Worm (Caenorhabditis elegans) whole organism, L3 larva: ENCODE data around the gene riok-3.
A peak's percentile ranks its signal among the peaks of the same experiment; 100 is the strongest.

Experiments used
- R02D3.7 ChIP-seq: fragments of 150-350 bp; optimal IDR thresholded peaks from 2 replicates; lab custom pipeline; 2014; ENCODE audit warnings: missing biosample characterization, missing genetic modification characterization
- ZK546.5 ChIP-seq: sonication (generic microtip); optimal IDR thresholded peaks from 2 replicates; lab custom pipeline; 2017; ENCODE audit warnings: missing biosample characterization, missing genetic modification characterization
- aly-2 ChIP-seq: fragments of 150-350 bp; optimal IDR thresholded peaks from 2 replicates; lab custom pipeline; 2014; ENCODE audit warnings: missing biosample characterization, missing genetic modification characterization
- ama-1 ChIP-seq: fragments of 150-350 bp; optimal IDR thresholded peaks from 2 replicates; lab custom pipeline; 2018
- ceh-28 ChIP-seq: fragments of 150-350 bp; optimal IDR thresholded peaks from 2 replicates; lab custom pipeline; 2014; ENCODE audit warnings: missing biosample characterization, missing genetic modification reagents, missing genetic modification characterization
- ceh-82 ChIP-seq: fragments of 150-350 bp; optimal IDR thresholded peaks from 2 replicates; lab custom pipeline; 2014; ENCODE audit warnings: missing biosample characterization, missing genetic modification characterization
- ceh-9 ChIP-seq: sonication (generic microtip); optimal IDR thresholded peaks from 2 replicates; lab custom pipeline; 2018; ENCODE audit warnings: missing biosample characterization, missing genetic modification characterization
- daf-12 ChIP-seq: fragments of 150-350 bp; optimal IDR thresholded peaks from 2 replicates; lab custom pipeline; 2014; ENCODE audit warnings: missing biosample characterization, missing genetic modification reagents, missing genetic modification characterization
- egl-27 ChIP-seq: sonication (generic microtip); optimal IDR thresholded peaks from 4 replicates; lab custom pipeline; 2017; ENCODE audit warnings: missing biosample characterization, missing genetic modification reagents, missing genetic modification characterization
- egl-5 ChIP-seq: fragments of 150-350 bp; optimal IDR thresholded peaks from 2 replicates; lab custom pipeline; 2017; ENCODE audit warnings: missing biosample characterization, missing genetic modification reagents, missing genetic modification characterization, inconsistent platforms
- elt-1 ChIP-seq: fragments of 150-350 bp; optimal IDR thresholded peaks from 2 replicates; lab custom pipeline; 2014; ENCODE audit warnings: missing biosample characterization, missing genetic modification characterization
- elt-2 ChIP-seq: sonication (generic microtip); optimal IDR thresholded peaks from 2 replicates; lab custom pipeline; 2016; ENCODE audit warnings: missing genetic modification reagents, mild to moderate bottlenecking, missing genetic modification characterization, missing compliant biosample characterization
- eor-1 ChIP-seq, 2 experiments: fragments of 150-350 bp; optimal IDR thresholded peaks; 2 replicates each; lab custom pipeline; 2014 to 2018; ENCODE audit warnings: missing biosample characterization in 2 of 2, missing genetic modification characterization in 2 of 2
- fkh-10 ChIP-seq: sonication (generic microtip); optimal IDR thresholded peaks from 2 replicates; lab custom pipeline; 2017; ENCODE audit warnings: missing biosample characterization, missing genetic modification reagents, missing genetic modification characterization
- fkh-2 ChIP-seq: fragments of 150-350 bp; optimal IDR thresholded peaks from 2 replicates; lab custom pipeline; 2014; ENCODE audit warnings: missing biosample characterization, missing genetic modification reagents, missing genetic modification characterization
- fos-1 ChIP-seq: fragments of 150-350 bp; optimal IDR thresholded peaks from 2 replicates; lab custom pipeline; 2014; ENCODE audit warnings: missing biosample characterization, missing genetic modification characterization
- hmg-11 ChIP-seq: sonication (generic microtip); optimal IDR thresholded peaks from 2 replicates; lab custom pipeline; 2016; ENCODE audit warnings: missing genetic modification characterization, missing compliant biosample characterization
- jun-1 ChIP-seq: fragments of 150-350 bp; optimal IDR thresholded peaks from 2 replicates; lab custom pipeline; 2014; ENCODE audit warnings: missing biosample characterization, missing genetic modification reagents, missing genetic modification characterization
- lin-15B ChIP-seq: fragments of 150-350 bp; optimal IDR thresholded peaks from 2 replicates; lab custom pipeline; 2014; ENCODE audit warnings: missing biosample characterization, missing genetic modification characterization
- lin-39 ChIP-seq: fragments of 150-350 bp; optimal IDR thresholded peaks from 2 replicates; lab custom pipeline; 2018; ENCODE audit warnings: missing biosample characterization, missing genetic modification reagents, missing genetic modification characterization
- lsy-12 ChIP-seq: sonication (generic microtip); optimal IDR thresholded peaks from 2 replicates; lab custom pipeline; 2016; ENCODE audit warnings: mild to moderate bottlenecking, missing genetic modification characterization, missing compliant biosample characterization
- mml-1 ChIP-seq: fragments of 150-350 bp; sonication (generic microtip); optimal IDR thresholded peaks from 3 replicates; lab custom pipeline; 2014; ENCODE audit warnings: missing biosample characterization, missing genetic modification characterization
- nfya-1 ChIP-seq: sonication (generic microtip); optimal IDR thresholded peaks from 2 replicates; lab custom pipeline; 2017; ENCODE audit warnings: missing genetic modification characterization, mild to moderate bottlenecking, missing compliant biosample characterization, antibody characterized with exemption, moderate library complexity; ENCODE audit not compliant: insufficient read depth
- nhr-11 ChIP-seq: fragments of 150-350 bp; optimal IDR thresholded peaks from 2 replicates; lab custom pipeline; 2014; ENCODE audit warnings: missing biosample characterization, missing genetic modification characterization
- nhr-12 ChIP-seq: fragments of 150-350 bp; optimal IDR thresholded peaks from 2 replicates; lab custom pipeline; 2014; ENCODE audit warnings: missing biosample characterization, missing genetic modification characterization
- nhr-23 ChIP-seq: fragments of 150-350 bp; optimal IDR thresholded peaks from 2 replicates; lab custom pipeline; 2014; ENCODE audit warnings: missing biosample characterization, missing genetic modification reagents, missing genetic modification characterization
- nhr-237 ChIP-seq: fragments of 150-350 bp; optimal IDR thresholded peaks from 2 replicates; lab custom pipeline; 2014; ENCODE audit warnings: missing biosample characterization, missing genetic modification characterization
- nhr-25 ChIP-seq: sonication (generic microtip); optimal IDR thresholded peaks from 2 replicates; lab custom pipeline; 2017; ENCODE audit warnings: missing biosample characterization, missing genetic modification characterization
- nhr-28 ChIP-seq: fragments of 150-350 bp; optimal IDR thresholded peaks from 2 replicates; lab custom pipeline; 2014; ENCODE audit warnings: missing biosample characterization, missing genetic modification characterization
- nhr-43 ChIP-seq: sonication (generic microtip); optimal IDR thresholded peaks from 2 replicates; lab custom pipeline; 2016; ENCODE audit warnings: mild to moderate bottlenecking, missing genetic modification characterization, missing compliant biosample characterization; ENCODE audit not compliant: poor library complexity, severe bottlenecking
- nhr-77 ChIP-seq: fragments of 150-350 bp; optimal IDR thresholded peaks from 2 replicates; lab custom pipeline; 2014; ENCODE audit warnings: missing biosample characterization, missing genetic modification characterization
- pha-4 ChIP-seq: fragments of 150-350 bp; optimal IDR thresholded peaks from 2 replicates; lab custom pipeline; 2014; ENCODE audit warnings: missing biosample characterization, missing genetic modification reagents, missing genetic modification characterization
- pqm-1 ChIP-seq: fragments of 150-350 bp; optimal IDR thresholded peaks from 2 replicates; lab custom pipeline; 2017; ENCODE audit warnings: missing biosample characterization, missing genetic modification characterization, inconsistent platforms
- sea-2 ChIP-seq: fragments of 150-350 bp; sonication (generic microtip); optimal IDR thresholded peaks from 4 replicates; lab custom pipeline; 2014; ENCODE audit warnings: missing biosample characterization, missing genetic modification reagents, missing genetic modification characterization
- skn-1 ChIP-seq: fragments of 150-350 bp; optimal IDR thresholded peaks from 2 replicates; lab custom pipeline; 2014; ENCODE audit warnings: missing biosample characterization, missing genetic modification characterization
- snpc-4 ChIP-seq: fragments of 150-350 bp; optimal IDR thresholded peaks from 2 replicates; lab custom pipeline; 2014; ENCODE audit warnings: missing biosample characterization, missing genetic modification characterization
- tbx-2 ChIP-seq: sonication (generic microtip); optimal IDR thresholded peaks from 2 replicates; lab custom pipeline; 2016; ENCODE audit warnings: mild to moderate bottlenecking, missing genetic modification characterization, missing compliant biosample characterization
- unc-39 ChIP-seq: sonication (generic microtip); optimal IDR thresholded peaks from 4 replicates; lab custom pipeline; 2017; ENCODE audit warnings: missing biosample characterization, missing genetic modification characterization
- zag-1 ChIP-seq: fragments of 150-350 bp; optimal IDR thresholded peaks from 2 replicates; lab custom pipeline; 2014; ENCODE audit warnings: missing biosample characterization, missing genetic modification characterization
- ztf-11 ChIP-seq: fragments of 150-350 bp; optimal IDR thresholded peaks from 2 replicates; lab custom pipeline; 2014; ENCODE audit warnings: missing biosample characterization, missing genetic modification characterization
- ztf-4 ChIP-seq: fragments of 150-350 bp; optimal IDR thresholded peaks from 2 replicates; lab custom pipeline; 2014; ENCODE audit warnings: missing biosample characterization, missing genetic modification characterization

Gene riok-3

ce11 chrIII:9783133-9783590, 21.6 kb downstream of the riok-3 start (continued):
- TF ChIP-seq nhr-12 (tag; lab: Kevin White, UChicago) (no peak), lsy-12 (peak; percentile 63), ama-1 (lab: Kevin White, UChicago) (no peak), fkh-10 (GFP tag; lab: Kevin White, UChicago) (no peak), nhr-43 (tag; lab: Kevin White, UChicago) (peak; percentile 33), nhr-28 (tag; lab: Kevin White, UChicago) (no peak), elt-2 (tag; lab: Kevin White, UChicago) (peak; percentile 24), jun-1 (tag; lab: Kevin White, UChicago) (peak; percentile 23)
- TF ChIP-seq, all 47 proteins: peak for 10

- TF ChIP-seq nhr-28 (tag; lab: Kevin White, UChicago) (no peak), elt-1 (tag; lab: Kevin White, UChicago) (no peak), nhr-23 (tag; lab: Kevin White, UChicago) (no peak), ama-1 (lab: Kevin White, UChicago) (no peak), ztf-11 (tag; lab: Kevin White, UChicago) (no peak), aly-2 (tag; lab: Kevin White, UChicago) (no peak), fos-1 (tag; lab: Kevin White, UChicago) (no peak), ZK546.5 (tag; lab: Kevin White, UChicago) (no peak), ceh-9 (tag; lab: Kevin White, UChicago) (no peak), nhr-237 (tag; lab: Kevin White, UChicago) (no peak), nfya-1 (no peak), lin-15B (no peak)
Observed at ce11 chrIII:9782483-9783081, 22.2 kb downstream of the riok-3 start, which contains the start of gene R10E11.6. Gene R10E11.6, plus strand, starts transcription at chrIII:9783006.

ce11 chrIII:9782011-9782436, 22.8 kb downstream of the riok-3 start, which contains the start of gene vha-2:
Gene vha-2, plus strand, starts transcription at chrIII:9782164.
- no peak for TF ChIP-seq sea-2 (GFP tag; lab: Kevin White, UChicago)
- no peak for TF ChIP-seq lin-39 (tag; lab: Kevin White, UChicago)
- no peak for TF ChIP-seq egl-27
- peak; percentile 15 for TF ChIP-seq elt-2 (tag; lab: Kevin White, UChicago)
- no peak for TF ChIP-seq aly-2 (tag; lab: Kevin White, UChicago)
- TF ChIP-seq pha-4 (tag; lab: Kevin White, UChicago) = no peak
- no peak for TF ChIP-seq jun-1 (tag; lab: Kevin White, UChicago)
- TF ChIP-seq nhr-43 (tag; lab: Kevin White, UChicago) = peak; percentile 37
- no peak for TF ChIP-seq tbx-2 (tag; lab: Kevin White, UChicago)
- TF ChIP-seq R02D3.7 (tag; lab: Kevin White, UChicago) = no peak
- TF ChIP-seq ama-1 (lab: Kevin White, UChicago) = peak; percentile 75

- TF ChIP-seq nhr-11 (tag; lab: Kevin White, UChicago) (no peak), ceh-82 (tag; lab: Kevin White, UChicago) (no peak), tbx-2 (tag; lab: Kevin White, UChicago) (no peak), mml-1 (tag; lab: Kevin White, UChicago) (no peak), aly-2 (tag; lab: Kevin White, UChicago) (no peak), ceh-9 (tag; lab: Kevin White, UChicago) (no peak), fkh-10 (GFP tag; lab: Kevin White, UChicago) (peak; percentile 16), skn-1 (tag; lab: Kevin White, UChicago) (peak; percentile 75), nhr-25 (tag; lab: Kevin White, UChicago) (peak; percentile 65), egl-5 (peak; percentile 46), nhr-77 (peak; percentile 40), fkh-2 (tag; lab: Kevin White, UChicago) (no peak), pqm-1 (tag; lab: Kevin White, UChicago) (peak; percentile 94), daf-12 (no peak), ama-1 (lab: Kevin White, UChicago) (peak; percentile 74), lsy-12 (peak; percentile 80), nhr-43 (tag; lab: Kevin White, UChicago) (peak; percentile 58), egl-27 (no peak), nhr-12 (tag; lab: Kevin White, UChicago) (no peak), fos-1 (tag; lab: Kevin White, UChicago) (peak; percentile 80), ZK546.5 (tag; lab: Kevin White, UChicago) (peak; percentile 3), elt-2 (tag; lab: Kevin White, UChicago) (peak; percentile 84), unc-39 (tag; lab: Kevin White, UChicago) (no peak), ztf-4 (tag; lab: Kevin White, UChicago) (peak; percentile 52), pha-4 (tag; lab: Kevin White, UChicago) (peak; percentile 92), eor-1 (tag; optimal IDR thresholded peaks at IDR 0.05; lab: Kevin White, UChicago) (no peak), nhr-237 (tag; lab: Kevin White, UChicago) (no peak), snpc-4 (tag; lab: Kevin White, UChicago) (peak; percentile 70), lin-15B (peak; percentile 98), R02D3.7 (tag; lab: Kevin White, UChicago) (peak; percentile 59), hmg-11 (peak; percentile 57), zag-1 (tag; lab: Kevin White, UChicago) (no peak), sea-2 (GFP tag; lab: Kevin White, UChicago) (no peak), jun-1 (tag; lab: Kevin White, UChicago) (peak; percentile 90), ceh-28 (tag; lab: Kevin White, UChicago) (peak; percentile 66)
Observed at ce11 chrIII:9780665-9781304, 24.0 kb downstream of the riok-3 start, which contains the start of gene vha-1. Gene vha-1, plus strand, starts transcription at chrIII:9781254.
